Worm (Caenorhabditis elegans) whole organism, L2 larva: Measurements from ENCODE around the gene glb-30.

Experiments
- C34F6.9 ChIP-seq: fragments of 150-350 bp; optimal IDR thresholded peaks from 2 replicates; lab custom pipeline; 2014; ENCODE audit warnings: missing biosample characterization, missing genetic modification characterization
- aly-2 ChIP-seq: fragments of 150-350 bp; optimal IDR thresholded peaks from 2 replicates; lab custom pipeline; 2014; ENCODE audit warnings: missing biosample characterization, missing genetic modification characterization
- ama-1 ChIP-seq: fragments of 150-350 bp; optimal IDR thresholded peaks from 2 replicates; lab custom pipeline; 2018; ENCODE audit warnings: inconsistent platforms
- crh-2 ChIP-seq: sonication (generic microtip); optimal IDR thresholded peaks from 2 replicates; lab custom pipeline; 2017; ENCODE audit warnings: missing biosample characterization, missing genetic modification characterization
- elt-1 ChIP-seq: fragments of 150-350 bp; optimal IDR thresholded peaks from 2 replicates; lab custom pipeline; 2014; ENCODE audit warnings: missing biosample characterization, missing genetic modification characterization
- mab-5 ChIP-seq: fragments of 150-350 bp; optimal IDR thresholded peaks from 2 replicates; lab custom pipeline; 2014; ENCODE audit warnings: missing biosample characterization, missing genetic modification characterization
- nhr-11 ChIP-seq: fragments of 150-350 bp; optimal IDR thresholded peaks from 2 replicates; lab custom pipeline; 2014; ENCODE audit warnings: missing biosample characterization, missing genetic modification characterization
- nhr-23 ChIP-seq: fragments of 150-350 bp; optimal IDR thresholded peaks from 2 replicates; lab custom pipeline; 2014; ENCODE audit warnings: missing biosample characterization, missing genetic modification reagents, missing genetic modification characterization
- nhr-237 ChIP-seq: fragments of 150-350 bp; optimal IDR thresholded peaks from 2 replicates; lab custom pipeline; 2014; ENCODE audit warnings: missing biosample characterization, missing genetic modification characterization
- nhr-77 ChIP-seq: fragments of 150-350 bp; optimal IDR thresholded peaks from 2 replicates; lab custom pipeline; 2014; ENCODE audit warnings: missing biosample characterization, missing genetic modification characterization
- unc-62 ChIP-seq: fragments of 150-350 bp; optimal IDR thresholded peaks from 2 replicates; lab custom pipeline; 2014; ENCODE audit warnings: missing biosample characterization, missing genetic modification reagents, missing genetic modification characterization
- zag-1 ChIP-seq: fragments of 150-350 bp; optimal IDR thresholded peaks from 2 replicates; lab custom pipeline; 2014; ENCODE audit warnings: missing biosample characterization, missing genetic modification characterization

DNA sequence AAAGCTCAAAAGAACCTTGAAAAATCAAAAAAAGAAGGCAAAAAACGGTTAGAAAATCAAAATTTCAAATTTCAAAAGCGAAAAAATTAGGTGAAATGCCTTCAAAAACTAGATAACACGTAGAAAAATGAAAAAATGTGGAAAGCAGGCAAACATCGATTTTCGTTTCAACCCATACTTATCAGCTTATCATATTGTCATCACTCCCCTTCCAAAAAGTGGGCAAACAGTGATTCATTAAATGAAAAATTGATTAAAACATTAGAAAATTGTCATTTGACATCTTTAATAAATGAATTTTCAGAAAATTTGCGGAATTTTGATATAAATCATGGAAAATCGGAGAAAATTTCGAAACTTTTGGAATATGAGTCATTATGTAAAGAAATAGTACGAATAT, 7.4 kb downstream of the glb-30 start:
- no peak for TF ChIP-seq ama-1 (lab: Kevin White, UChicago)
- no peak for TF ChIP-seq nhr-77
- TF ChIP-seq nhr-11 = no peak
- no peak for TF ChIP-seq nhr-23 (tag; lab: Kevin White, UChicago)
- TF ChIP-seq elt-1 (tag; lab: Kevin White, UChicago) = no peak
- no peak for TF ChIP-seq zag-1 (tag; lab: Kevin White, UChicago)
- no peak for TF ChIP-seq aly-2 (tag; lab: Kevin White, UChicago)
- TF ChIP-seq unc-62 = no peak
- TF ChIP-seq crh-2 = peak; percentile 9
- TF ChIP-seq nhr-237 = no peak
- TF ChIP-seq mab-5 = no peak
- TF ChIP-seq C34F6.9 (tag; lab: Kevin White, UChicago) = no peak
